Worm (Caenorhabditis elegans) whole organism, L4 larva: ENCODE results near the gene abcf-3.

Experiments used
- D1046.2 ChIP-seq: fragments of 200-800 bp; sonication (Bioruptor generic); IDR thresholded peaks from 2 replicates; pipeline ENCODE4 v1.3.6; 2022; ENCODE audit warnings: missing genetic modification characterization, missing compliant biosample characterization
- F26F4.8 ChIP-seq: fragments of 200-800 bp; sonication (Bioruptor generic); conservative IDR thresholded peaks from 2 replicates; pipeline ENCODE4 v1.3.6; 2022; ENCODE audit warnings: missing genetic modification characterization, missing compliant biosample characterization
- F49E8.2 ChIP-seq: sonication (generic microtip); optimal IDR thresholded peaks from 2 replicates; lab custom pipeline; 2016; ENCODE audit warnings: missing compliant biosample characterization, mild to moderate bottlenecking, missing genetic modification characterization, borderline replicate concordance
- R02D3.7 ChIP-seq: fragments of 150-350 bp; sonication (generic microtip); optimal IDR thresholded peaks from 3 replicates; lab custom pipeline; 2014; ENCODE audit warnings: missing biosample characterization, missing genetic modification characterization
- T26A8.4 ChIP-seq: fragments of 200-800 bp; sonication (Bioruptor generic); IDR thresholded peaks from 2 replicates; pipeline ENCODE4 v1.3.6; 2022; ENCODE audit warnings: missing genetic modification characterization, missing compliant biosample characterization
- Y48G9A.11 ChIP-seq: fragments of 200-800 bp; sonication (Bioruptor generic); IDR thresholded peaks from 2 replicates; pipeline ENCODE4 v1.3.6; 2022; ENCODE audit warnings: missing genetic modification reagents, missing genetic modification characterization, missing compliant biosample characterization
- Y75B8A.6 ChIP-seq: fragments of 200-800 bp; sonication (Bioruptor generic); IDR thresholded peaks from 2 replicates; pipeline ENCODE4 v1.3.6; 2022; ENCODE audit warnings: missing genetic modification reagents, missing genetic modification characterization, missing compliant biosample characterization
- ama-1 ChIP-seq: fragments of 150-350 bp; optimal IDR thresholded peaks from 2 replicates; lab custom pipeline; 2014; ENCODE audit warnings: inconsistent platforms, mixed read lengths
- attf-4 ChIP-seq: sonication (generic microtip); optimal IDR thresholded peaks from 3 replicates; lab custom pipeline; 2017; ENCODE audit warnings: missing biosample characterization, missing genetic modification characterization
- ceh-28 ChIP-seq: fragments of 150-350 bp; optimal IDR thresholded peaks from 2 replicates; lab custom pipeline; 2014; ENCODE audit warnings: missing biosample characterization, missing genetic modification reagents, missing genetic modification characterization
- ceh-32 ChIP-seq: sonication (generic microtip); optimal IDR thresholded peaks from 2 replicates; lab custom pipeline; 2016; ENCODE audit warnings: mild to moderate bottlenecking, missing genetic modification characterization, missing compliant biosample characterization; ENCODE audit not compliant: poor library complexity
- ces-1 ChIP-seq: fragments of 150-350 bp; sonication (generic microtip); optimal IDR thresholded peaks from 4 replicates; lab custom pipeline; 2014; ENCODE audit warnings: missing biosample characterization, missing genetic modification reagents, missing genetic modification characterization
- cey-2 ChIP-seq: sonication (generic microtip); optimal IDR thresholded peaks from 3 replicates; lab custom pipeline; 2017; ENCODE audit warnings: missing genetic modification characterization, mild to moderate bottlenecking, missing compliant biosample characterization, antibody characterized with exemption, borderline replicate concordance; ENCODE audit not compliant: insufficient read depth
- daf-16 ChIP-seq, 3 experiments: sonication (generic microtip); optimal IDR thresholded peaks; 2 replicates each; lab custom pipeline; 2016 to 2017; ENCODE audit warnings: missing genetic modification characterization in 3 of 3, missing genetic modification reagents in 3 of 3, mild to moderate bottlenecking in 2 of 3, missing compliant biosample characterization in 2 of 3, missing biosample characterization in 1 of 3, moderate library complexity in 1 of 3
- daf-19 ChIP-seq: fragments of 200-800 bp; sonication (Bioruptor generic); conservative IDR thresholded peaks from 2 replicates; pipeline ENCODE4 v1.3.6; 2022; ENCODE audit warnings: missing genetic modification characterization, missing compliant biosample characterization
- daf-8 ChIP-seq: fragments of 200-800 bp; sonication (Bioruptor generic); IDR thresholded peaks from 2 replicates; pipeline ENCODE4 v1.3.6; 2022; ENCODE audit warnings: missing genetic modification characterization, missing compliant biosample characterization
- dmd-6 ChIP-seq: fragments of 200-800 bp; sonication (Bioruptor generic); IDR thresholded peaks from 2 replicates; pipeline ENCODE4 v1.3.6; 2022; ENCODE audit warnings: missing genetic modification reagents, missing genetic modification characterization, missing compliant biosample characterization
- dmd-8 ChIP-seq: fragments of 200-800 bp; sonication (Bioruptor generic); IDR thresholded peaks from 2 replicates; pipeline ENCODE4 v1.3.6; 2022; ENCODE audit warnings: missing genetic modification characterization, missing compliant biosample characterization
- dpl-1 ChIP-seq: fragments of 150-350 bp; optimal IDR thresholded peaks from 2 replicates; lab custom pipeline; 2014; ENCODE audit warnings: missing biosample characterization, missing genetic modification reagents, missing genetic modification characterization
- egl-27 ChIP-seq: sonication (generic microtip); optimal IDR thresholded peaks from 3 replicates; lab custom pipeline; 2017; ENCODE audit warnings: missing biosample characterization, missing genetic modification reagents, missing genetic modification characterization
- egl-43 ChIP-seq: fragments of 200-800 bp; sonication (Bioruptor generic); IDR thresholded peaks from 2 replicates; pipeline ENCODE4 v1.3.6; 2022; ENCODE audit warnings: missing genetic modification reagents, missing genetic modification characterization, missing compliant biosample characterization
- fos-1 ChIP-seq: fragments of 150-350 bp; optimal IDR thresholded peaks from 2 replicates; lab custom pipeline; 2014; ENCODE audit warnings: missing biosample characterization, missing genetic modification characterization
- hif-1 ChIP-seq, 2 experiments: sonication (generic microtip); optimal IDR thresholded peaks; 2 replicates each; lab custom pipeline; 2016 to 2017; ENCODE audit warnings: missing compliant biosample characterization in 2 of 2, missing genetic modification characterization in 2 of 2, missing genetic modification reagents in 2 of 2, missing genotype in 2 of 2, mild to moderate bottlenecking in 1 of 2
- hlh-30 ChIP-seq: sonication (generic microtip); optimal IDR thresholded peaks from 2 replicates; lab custom pipeline; 2017; ENCODE audit warnings: antibody characterized with exemption, mild to moderate bottlenecking, missing genetic modification characterization, missing compliant biosample characterization; ENCODE audit not compliant: insufficient read depth
- hmg-1.1 ChIP-seq: fragments of 200-800 bp; sonication (Bioruptor generic); IDR thresholded peaks from 2 replicates; pipeline ENCODE4 v1.3.6; 2022; ENCODE audit warnings: missing genetic modification reagents, missing genetic modification characterization, missing compliant biosample characterization
- lin-15B ChIP-seq: fragments of 150-350 bp; sonication (generic microtip); optimal IDR thresholded peaks from 3 replicates; lab custom pipeline; 2014; ENCODE audit warnings: missing biosample characterization, missing genetic modification characterization
- lin-38 ChIP-seq: fragments of 200-800 bp; sonication (Bioruptor generic); IDR thresholded peaks from 2 replicates; pipeline ENCODE4 v1.3.6; 2022; ENCODE audit warnings: missing genetic modification reagents, missing genetic modification characterization, missing compliant biosample characterization
- lsy-2 ChIP-seq, 2 experiments: fragments of 150-350 bp in 1 of 2; sonication (generic microtip) in 1 of 2; optimal IDR thresholded peaks; 2 replicates each; lab custom pipeline; 2014 to 2017; ENCODE audit warnings: missing biosample characterization in 2 of 2, missing genetic modification characterization in 2 of 2
- madf-9 ChIP-seq: fragments of 200-800 bp; sonication (Bioruptor generic); conservative IDR thresholded peaks from 2 replicates; pipeline ENCODE4 v1.3.6; 2022; ENCODE audit warnings: missing genetic modification reagents, missing genetic modification characterization, missing compliant biosample characterization
- mes-2 ChIP-seq: sonication (generic microtip); optimal IDR thresholded peaks from 2 replicates; lab custom pipeline; 2016; ENCODE audit warnings: missing genotype, mild to moderate bottlenecking, missing genetic modification characterization, missing compliant biosample characterization; ENCODE audit not compliant: poor library complexity, severe bottlenecking
- mxl-3 ChIP-seq: fragments of 200-800 bp; sonication (Bioruptor generic); optimal IDR thresholded peaks from 2 replicates; lab custom pipeline; 2018; ENCODE audit warnings: mild to moderate bottlenecking, missing genetic modification characterization, missing compliant biosample characterization
- nhr-10 ChIP-seq: fragments of 150-350 bp; optimal IDR thresholded peaks from 2 replicates; lab custom pipeline; 2014; ENCODE audit warnings: missing biosample characterization, missing genetic modification characterization
- nhr-102 ChIP-seq: sonication (generic microtip); optimal IDR thresholded peaks from 2 replicates; lab custom pipeline; 2016; ENCODE audit warnings: mild to moderate bottlenecking, missing genetic modification characterization, moderate library complexity, missing compliant biosample characterization
- nhr-25 ChIP-seq: sonication (generic microtip); optimal IDR thresholded peaks from 2 replicates; lab custom pipeline; 2017; ENCODE audit warnings: missing genetic modification characterization, mild to moderate bottlenecking, missing compliant biosample characterization, antibody characterized with exemption, moderate library complexity, borderline replicate concordance; ENCODE audit not compliant: insufficient read depth
- nhr-28 ChIP-seq: fragments of 150-350 bp; optimal IDR thresholded peaks from 2 replicates; lab custom pipeline; 2014; ENCODE audit warnings: missing biosample characterization, missing genetic modification characterization
- nhr-42 ChIP-seq: fragments of 200-800 bp; sonication (Bioruptor generic); IDR thresholded peaks from 2 replicates; pipeline ENCODE4 v1.3.6; 2022; ENCODE audit warnings: missing genetic modification characterization, missing compliant biosample characterization
- nhr-48 ChIP-seq: sonication (generic microtip); optimal IDR thresholded peaks from 2 replicates; lab custom pipeline; 2016; ENCODE audit warnings: mild to moderate bottlenecking, missing genetic modification characterization, missing compliant biosample characterization
- nhr-76 ChIP-seq: fragments of 150-350 bp; optimal IDR thresholded peaks from 2 replicates; lab custom pipeline; 2014; ENCODE audit warnings: missing biosample characterization, missing genetic modification characterization
- nhr-77 ChIP-seq: fragments of 150-350 bp; optimal IDR thresholded peaks from 2 replicates; lab custom pipeline; 2014; ENCODE audit warnings: missing biosample characterization, missing genetic modification characterization
- pha-4 ChIP-seq, 2 experiments: fragments of 150-350 bp in 1 of 2; fragments of 200-800 bp in 1 of 2; sonication (Bioruptor generic) in 1 of 2; IDR thresholded peaks in 1 of 2; optimal IDR thresholded peaks in 1 of 2; 2 replicates each; pipeline versions ENCODE4 v1.3.6 to Lab custom; 2014 to 2022; ENCODE audit warnings: missing genetic modification characterization in 2 of 2, missing genetic modification reagents in 2 of 2, missing biosample characterization in 1 of 2, missing compliant biosample characterization in 1 of 2
- php-3 ChIP-seq: fragments of 200-800 bp; sonication (Bioruptor generic); IDR thresholded peaks from 2 replicates; pipeline ENCODE4 v1.3.6; 2022; ENCODE audit warnings: missing genetic modification reagents, missing genetic modification characterization, missing compliant biosample characterization
- sdz-12 ChIP-seq: fragments of 200-800 bp; sonication (Bioruptor generic); optimal IDR thresholded peaks from 2 replicates; lab custom pipeline; 2018; ENCODE audit warnings: mild to moderate bottlenecking, missing genetic modification characterization, missing compliant biosample characterization
- skn-1 ChIP-seq: fragments of 150-350 bp; optimal IDR thresholded peaks from 2 replicates; lab custom pipeline; 2014; ENCODE audit warnings: missing biosample characterization, missing genetic modification characterization
- snpc-1.2 ChIP-seq: fragments of 200-800 bp; sonication (Bioruptor generic); IDR thresholded peaks from 2 replicates; pipeline ENCODE4 v1.3.6; 2022; ENCODE audit warnings: missing genetic modification reagents, missing genetic modification characterization, missing compliant biosample characterization
- spr-1 ChIP-seq: sonication (generic microtip); optimal IDR thresholded peaks from 2 replicates; lab custom pipeline; 2016; ENCODE audit warnings: mild to moderate bottlenecking, missing genetic modification characterization, missing compliant biosample characterization
- tra-1 ChIP-seq: fragments of 200-800 bp; sonication (Bioruptor generic); IDR thresholded peaks from 2 replicates; pipeline ENCODE4 v1.3.6; 2022; ENCODE audit warnings: missing genetic modification reagents, missing genetic modification characterization, missing compliant biosample characterization
- unc-130 ChIP-seq: sonication (generic microtip); optimal IDR thresholded peaks from 2 replicates; lab custom pipeline; 2016; ENCODE audit warnings: missing genetic modification reagents, missing genetic modification characterization, missing compliant biosample characterization
- ztf-7 ChIP-seq: fragments of 150-350 bp; optimal IDR thresholded peaks from 2 replicates; lab custom pipeline; 2014; ENCODE audit warnings: missing biosample characterization, missing genetic modification characterization

Gene abcf-3

DNA sequence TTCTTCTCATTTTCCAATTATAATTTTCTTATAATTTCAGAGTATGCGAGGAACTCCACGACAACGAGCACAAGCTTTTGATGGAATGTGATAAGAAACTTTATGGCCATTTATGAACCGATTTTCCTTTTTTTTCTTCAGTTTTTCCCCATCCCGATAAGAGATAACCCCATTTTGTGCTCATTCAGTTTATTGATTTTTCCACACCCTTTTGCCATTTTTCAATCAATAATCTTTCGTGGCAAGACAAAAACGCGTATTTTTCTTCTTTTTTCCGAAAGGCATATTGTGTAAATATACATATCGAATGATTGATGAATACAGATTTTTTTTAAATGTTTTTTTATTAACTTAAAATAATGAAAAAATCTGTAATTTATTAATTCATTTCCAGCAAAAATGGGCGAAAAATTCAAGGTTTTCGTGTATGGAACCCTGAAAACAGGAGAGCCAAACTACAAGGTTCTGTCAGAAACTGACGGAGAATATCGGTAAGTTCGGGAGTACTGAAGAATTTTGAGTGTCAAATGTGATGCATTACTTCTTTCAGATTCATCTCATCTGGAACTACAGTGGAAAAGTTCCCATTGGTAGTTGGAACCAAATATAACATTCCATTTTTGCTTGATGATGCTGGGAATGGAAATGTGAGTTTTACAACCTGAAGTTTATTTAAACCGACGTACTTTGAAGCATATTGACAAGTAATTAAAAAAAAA lies 8.8 kb upstream of the abcf-3 start, which contains the start of gene F42A10.9 (continued):
- TF ChIP-seq daf-19 (GFP tag; lab: Robert Waterston, UW) = no peak
- no peak for TF ChIP-seq egl-43
- no peak for TF ChIP-seq Y48G9A.11
- TF ChIP-seq nhr-10 (tag; lab: Kevin White, UChicago) = no peak
- no peak for TF ChIP-seq sdz-12 (GFP tag; lab: Kevin White, UChicago)
- TF ChIP-seq R02D3.7 = no peak
- TF ChIP-seq spr-1 = no peak
- TF ChIP-seq dmd-8 (GFP tag; lab: Robert Waterston, UW) = no peak
- TF ChIP-seq ceh-32 (tag; lab: Kevin White, UChicago) = no peak
- TF ChIP-seq unc-130 (GFP tag; lab: Kevin White, UChicago) = no peak
- 0 out of 2 replicates have a peak, but pooled peaks have one; percentile 38 for TF ChIP-seq lin-38 (GFP tag; lab: Robert Waterston, UW)
- TF ChIP-seq F26F4.8 (GFP tag; lab: Robert Waterston, UW) = no peak
- TF ChIP-seq dmd-6 = no peak
- no peak for TF ChIP-seq daf-8 (GFP tag; lab: Robert Waterston, UW)
- no peak for TF ChIP-seq lin-15B (tag; lab: Kevin White, UChicago)
- TF ChIP-seq nhr-102 (tag; lab: Kevin White, UChicago) = no peak
- TF ChIP-seq nhr-42 (GFP tag; lab: Robert Waterston, UW) = no peak
- TF ChIP-seq hlh-30 (tag; lab: Kevin White, UChicago) = peak; percentile 2
- TF ChIP-seq pha-4 (GFP tag; IDR thresholded peaks at IDR 0.05; lab: Robert Waterston, UW) = no peak
- no peak for TF ChIP-seq pha-4 (tag; optimal IDR thresholded peaks at IDR 0.05; lab: Kevin White, UChicago)
- TF ChIP-seq ztf-7 = no peak
- TF ChIP-seq D1046.2 (GFP tag; lab: Robert Waterston, UW) = peak; percentile 23; the same call in 1 of the 2 replicates
- no peak for TF ChIP-seq nhr-25 (tag; lab: Kevin White, UChicago)
- TF ChIP-seq lsy-2 (tag; optimal IDR thresholded peaks at IDR 0.05; lab: Kevin White, UChicago) = peak in 1 of 2 experiments; percentile 52
- TF ChIP-seq nhr-28 = peak; percentile 5
- peak; percentile 47; the same call in 1 of the 2 replicates for TF ChIP-seq php-3 (GFP tag; lab: Robert Waterston, UW)
- no peak for TF ChIP-seq tra-1
- TF ChIP-seq F49E8.2 (tag; lab: Kevin White, UChicago) = no peak
- TF ChIP-seq ceh-28 (tag; lab: Kevin White, UChicago) = peak; percentile 57
- peak in 1 of 2 experiments; percentile 21 for TF ChIP-seq hif-1 (tag; optimal IDR thresholded peaks at IDR 0.05; lab: Kevin White, UChicago)
- no peak for TF ChIP-seq egl-27 (tag; lab: Kevin White, UChicago)
- TF ChIP-seq T26A8.4 (GFP tag; lab: Robert Waterston, UW) = no peak
- TF ChIP-seq dpl-1 (GFP tag; lab: Kevin White, UChicago) = no peak
- TF ChIP-seq mes-2 (tag; lab: Kevin White, UChicago) = peak; percentile 28
- no peak for TF ChIP-seq attf-4
- no peak for TF ChIP-seq cey-2
- peak; percentile 20 for TF ChIP-seq mxl-3
- TF ChIP-seq madf-9 = no peak
- no peak for TF ChIP-seq hmg-1.1
- 0 out of 2 replicates have a peak, but pooled peaks have one; percentile 17 for TF ChIP-seq Y75B8A.6
- no peak for TF ChIP-seq nhr-76 (tag; lab: Kevin White, UChicago)
- TF ChIP-seq nhr-48 = no peak
- TF ChIP-seq nhr-77 (tag; lab: Kevin White, UChicago) = no peak
- no peak for TF ChIP-seq ces-1 (GFP tag; lab: Kevin White, UChicago)
- TF ChIP-seq snpc-1.2 (GFP tag; lab: Robert Waterston, UW) = no peak
- TF ChIP-seq ama-1 (lab: Kevin White, UChicago) = peak; percentile 88
- peak; percentile 5 to 46 for TF ChIP-seq daf-16 (GFP tag; optimal IDR thresholded peaks at IDR 0.05; lab: Kevin White, UChicago)
- TF ChIP-seq daf-16 (tag; optimal IDR thresholded peaks at IDR 0.05; lab: Kevin White, UChicago) = peak; percentile 42
- no peak for TF ChIP-seq fos-1 (tag; lab: Kevin White, UChicago)
- TF ChIP-seq skn-1 (tag; lab: Kevin White, UChicago) = no peak
